Fruit fly (Drosophila melanogaster): ENCODE data around the gene ca.

Gene ca

DNA sequence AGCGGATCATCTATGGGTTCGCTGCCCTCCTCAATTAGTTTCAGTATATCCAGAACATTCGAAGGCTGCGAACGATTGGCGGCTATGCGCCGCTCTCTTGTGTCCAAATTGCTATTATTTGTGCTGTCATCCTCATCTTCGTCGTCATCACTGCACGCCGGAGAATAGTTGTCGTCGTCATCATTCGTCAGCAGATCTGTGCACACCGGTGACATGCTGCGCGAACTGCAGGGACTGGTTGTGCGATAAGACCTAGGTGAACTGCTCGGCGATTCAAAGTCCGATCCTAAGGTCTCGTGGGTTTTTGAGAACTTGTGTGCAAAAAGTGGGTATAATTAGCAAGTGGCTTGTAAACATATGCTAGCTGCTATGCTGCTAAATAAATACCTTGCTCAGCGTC lies 9.4 kb upstream of the ca start:
- TF ChIP-seq Myc (optimal IDR thresholded peaks at IDR 0.05) (no peak), Sin3A (optimal IDR thresholded peaks at IDR 0.05) (no peak), h (optimal IDR thresholded peaks at IDR 0.05) (no peak), insv (optimal IDR thresholded peaks at IDR 0.05) (no peak), ttk (optimal IDR thresholded peaks at IDR 0.05) (no peak), psq (optimal IDR thresholded peaks at IDR 0.05) (no peak)

DNA sequence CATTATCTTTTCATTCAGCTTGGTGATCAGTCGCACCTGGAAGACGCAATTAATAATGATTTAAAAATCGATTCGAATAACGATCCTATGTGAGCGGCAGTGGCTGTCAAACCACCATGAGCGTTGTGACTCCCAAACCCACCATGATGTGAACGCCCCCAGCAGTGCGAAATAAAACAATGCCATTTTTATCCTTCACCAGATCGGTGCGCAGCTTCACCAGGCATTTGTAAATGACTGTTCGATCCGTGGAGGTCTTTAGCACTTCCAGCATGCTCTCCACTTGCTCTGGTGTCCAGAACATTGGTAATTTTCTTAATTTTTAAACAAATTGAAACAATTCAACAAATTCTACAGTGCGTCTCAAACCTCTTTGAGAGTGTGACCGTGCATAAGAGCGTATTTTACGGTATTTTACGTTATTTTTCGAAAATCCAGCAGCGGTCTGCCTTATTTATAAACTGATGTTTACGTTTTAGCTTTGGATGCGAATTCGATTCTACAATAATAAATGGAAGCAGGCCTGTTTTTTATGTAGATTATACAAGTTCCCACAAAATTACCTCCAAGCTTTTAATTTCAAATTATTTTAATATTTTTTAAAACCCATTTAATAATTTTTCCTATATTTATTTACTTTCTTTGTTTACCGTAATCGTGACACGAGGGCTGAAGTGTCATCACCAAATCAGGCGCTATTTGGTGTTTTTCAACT lies 7.5 kb upstream of the ca start, which contains the start of the genes Rnb and Drice:
Gene Rnb, minus strand, starts transcription at position 389 of the 715 bp plus-strand sequence.
Gene Drice, plus strand, starts transcription at position 693 of the 715 bp plus-strand sequence.
- TF ChIP-seq h (optimal IDR thresholded peaks at IDR 0.05) (no peak), Myc (optimal IDR thresholded peaks at IDR 0.05) (no peak), psq (optimal IDR thresholded peaks at IDR 0.05) (no peak), insv (optimal IDR thresholded peaks at IDR 0.05) (no peak), Sin3A (optimal IDR thresholded peaks at IDR 0.05) (no peak), ttk (optimal IDR thresholded peaks at IDR 0.05) (no peak)

DNA sequence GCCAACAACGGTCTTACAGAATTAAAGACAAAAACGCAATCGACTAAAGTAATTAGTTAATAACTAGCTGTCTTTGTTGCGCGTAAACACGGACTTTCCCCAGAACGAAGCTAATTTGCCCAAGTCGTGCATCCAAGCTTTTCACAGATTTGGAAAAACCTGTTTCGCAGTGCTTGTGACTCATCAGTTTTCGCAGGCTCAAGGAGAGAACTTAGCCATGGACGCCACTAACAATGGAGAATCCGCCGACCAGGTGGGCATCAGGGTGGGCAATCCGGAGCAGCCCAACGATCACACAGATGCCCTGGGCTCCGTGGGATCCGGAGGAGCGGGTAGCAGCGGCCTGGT lies 7.0 kb upstream of the ca start:
- TF ChIP-seq ttk (optimal IDR thresholded peaks at IDR 0.05) (no peak), Sin3A (optimal IDR thresholded peaks at IDR 0.05) (no peak), h (optimal IDR thresholded peaks at IDR 0.05) (no peak), psq (optimal IDR thresholded peaks at IDR 0.05) (no peak), Myc (optimal IDR thresholded peaks at IDR 0.05) (no peak), insv (optimal IDR thresholded peaks at IDR 0.05) (no peak)

DNA sequence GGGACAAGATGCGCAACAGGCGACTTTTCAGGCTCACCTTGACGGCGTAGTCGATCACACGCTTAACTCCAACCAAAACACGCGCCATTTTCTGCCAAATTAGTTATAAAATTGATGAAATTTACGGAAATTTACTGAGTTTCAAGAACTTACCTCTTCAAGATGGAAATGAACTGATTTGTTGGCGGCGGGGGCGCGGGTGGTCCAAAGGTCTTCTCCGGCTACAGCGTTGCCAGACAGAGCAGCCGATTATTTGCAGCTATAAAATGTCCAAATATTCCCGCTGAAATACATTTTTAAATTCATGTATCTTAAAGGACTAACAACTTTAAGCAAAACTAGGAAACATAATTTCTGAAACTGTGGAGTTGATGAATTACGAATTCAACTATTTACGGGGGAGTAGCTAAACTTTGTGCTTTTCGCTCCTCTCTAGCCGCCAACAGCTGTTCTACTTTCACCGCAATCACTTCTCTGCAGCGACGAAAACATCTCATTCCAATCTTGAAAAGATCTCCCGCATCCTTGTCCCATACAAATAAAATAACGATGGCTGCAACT lies 3.8 kb upstream of the ca start, which contains the start of the genes Etfb and CG7789:
Gene Etfb, minus strand, starts transcription at position 193 of the 561 bp plus-strand sequence.
Gene CG7789, plus strand, starts transcription at position 444 of the 561 bp plus-strand sequence.
- TF ChIP-seq h (optimal IDR thresholded peaks at IDR 0.05) = no peak
- no peak for TF ChIP-seq psq (optimal IDR thresholded peaks at IDR 0.05)
- no peak for TF ChIP-seq insv (optimal IDR thresholded peaks at IDR 0.05)
- no peak for TF ChIP-seq ttk (optimal IDR thresholded peaks at IDR 0.05)
- TF ChIP-seq Myc (optimal IDR thresholded peaks at IDR 0.05) = no peak
- TF ChIP-seq Sin3A (optimal IDR thresholded peaks at IDR 0.05) = no peak

DNA sequence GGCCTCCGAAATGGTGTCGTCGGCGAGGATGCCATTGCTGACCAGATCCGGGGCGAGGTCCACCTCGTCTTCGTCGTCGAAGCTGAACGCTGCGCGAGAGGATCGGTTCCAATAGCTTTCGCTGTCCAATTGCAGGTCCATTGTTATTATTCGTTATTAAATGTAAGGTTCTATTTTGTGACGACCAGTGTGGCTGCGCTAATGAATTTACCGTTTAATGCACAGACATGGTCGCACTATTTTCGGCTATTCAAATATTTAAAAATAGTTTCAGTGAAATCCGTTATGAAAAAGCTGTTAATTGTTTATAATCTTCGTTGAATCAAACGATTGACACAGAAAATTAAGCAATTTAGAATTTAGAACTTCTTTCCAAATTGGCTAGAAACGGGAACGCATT lies 9.7 kb downstream of the ca start, which contains the start of gene Vps16B:
Gene Vps16B, minus strand, starts transcription at position 186 of the 400 bp plus-strand sequence.
- TF ChIP-seq Sin3A (optimal IDR thresholded peaks at IDR 0.05) (no peak), insv (optimal IDR thresholded peaks at IDR 0.05) (no peak), ttk (optimal IDR thresholded peaks at IDR 0.05) (no peak), h (optimal IDR thresholded peaks at IDR 0.05) (no peak), Myc (optimal IDR thresholded peaks at IDR 0.05) (no peak), psq (optimal IDR thresholded peaks at IDR 0.05) (no peak)

DNA sequence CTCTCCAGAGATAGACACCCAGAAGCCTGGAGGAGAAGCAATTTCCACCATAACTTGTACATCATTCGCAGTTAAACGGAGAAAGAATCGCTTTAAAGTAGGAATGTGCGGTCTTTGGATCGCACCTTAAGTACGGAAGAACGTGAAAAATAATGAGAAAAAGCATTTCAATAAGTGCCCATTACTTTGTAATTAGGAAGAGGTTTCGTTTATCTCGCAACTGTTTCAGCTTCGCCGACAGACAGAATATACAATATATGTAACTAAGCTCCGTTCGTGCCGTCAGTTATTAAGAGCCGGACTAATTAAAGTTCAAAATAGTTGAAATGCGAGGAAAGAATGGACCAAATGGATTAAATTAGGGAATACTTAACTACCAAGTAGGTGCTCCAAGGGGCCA lies 11.1 kb downstream of the ca start, which contains the start of gene CG7829:
Gene CG7829, minus strand, starts transcription at position 101 of the 400 bp plus-strand sequence.
- TF ChIP-seq ttk (optimal IDR thresholded peaks at IDR 0.05) (no peak), Sin3A (optimal IDR thresholded peaks at IDR 0.05) (no peak), insv (optimal IDR thresholded peaks at IDR 0.05) (no peak), psq (optimal IDR thresholded peaks at IDR 0.05) (no peak), h (optimal IDR thresholded peaks at IDR 0.05) (no peak), Myc (optimal IDR thresholded peaks at IDR 0.05) (no peak)

DNA sequence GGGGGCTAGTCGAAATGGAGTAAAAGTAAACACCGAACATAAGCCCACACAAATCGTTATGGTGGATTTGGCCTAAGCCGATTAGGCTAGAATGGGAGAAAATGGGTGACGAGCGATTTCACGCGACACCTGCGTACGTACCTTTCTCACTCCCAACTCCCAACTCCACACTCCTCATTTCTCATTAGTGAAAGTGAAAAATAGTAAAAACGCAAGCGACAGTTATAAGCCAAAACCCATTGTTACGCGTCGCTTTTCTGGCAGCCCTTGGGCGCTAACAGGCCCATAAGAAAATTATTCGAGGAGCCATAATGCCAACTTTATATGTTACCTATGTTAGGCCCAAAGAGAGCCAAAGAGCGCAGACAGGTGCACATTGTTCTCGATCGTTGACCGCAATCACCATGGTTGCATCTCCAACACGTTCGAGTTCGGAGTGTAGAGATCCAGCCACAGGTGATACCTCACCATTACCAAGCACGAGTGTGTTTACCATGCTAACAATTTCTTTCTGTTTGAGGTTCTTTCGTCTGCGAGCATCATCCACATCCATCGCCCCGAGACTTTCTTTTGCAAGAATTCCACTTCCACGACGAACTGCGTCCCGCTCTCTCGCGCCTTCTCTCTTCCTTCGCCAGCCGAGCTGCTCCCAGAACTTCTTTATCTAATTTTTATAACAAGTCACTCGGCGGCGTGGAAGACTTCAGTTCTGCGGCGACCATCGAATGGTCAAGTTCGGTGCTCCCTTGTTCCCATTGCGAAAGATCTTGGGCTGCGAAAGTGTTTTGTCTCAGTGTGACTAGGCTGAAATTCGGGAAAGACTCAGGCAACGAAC lies 12.0 kb downstream of the ca start, which contains the start of gene neo:
Gene neo, plus strand, starts transcription at position 698 of the 835 bp plus-strand sequence.
- TF ChIP-seq insv (optimal IDR thresholded peaks at IDR 0.05) (no peak), ttk (optimal IDR thresholded peaks at IDR 0.05) (no peak), h (optimal IDR thresholded peaks at IDR 0.05) (no peak)

DNA sequence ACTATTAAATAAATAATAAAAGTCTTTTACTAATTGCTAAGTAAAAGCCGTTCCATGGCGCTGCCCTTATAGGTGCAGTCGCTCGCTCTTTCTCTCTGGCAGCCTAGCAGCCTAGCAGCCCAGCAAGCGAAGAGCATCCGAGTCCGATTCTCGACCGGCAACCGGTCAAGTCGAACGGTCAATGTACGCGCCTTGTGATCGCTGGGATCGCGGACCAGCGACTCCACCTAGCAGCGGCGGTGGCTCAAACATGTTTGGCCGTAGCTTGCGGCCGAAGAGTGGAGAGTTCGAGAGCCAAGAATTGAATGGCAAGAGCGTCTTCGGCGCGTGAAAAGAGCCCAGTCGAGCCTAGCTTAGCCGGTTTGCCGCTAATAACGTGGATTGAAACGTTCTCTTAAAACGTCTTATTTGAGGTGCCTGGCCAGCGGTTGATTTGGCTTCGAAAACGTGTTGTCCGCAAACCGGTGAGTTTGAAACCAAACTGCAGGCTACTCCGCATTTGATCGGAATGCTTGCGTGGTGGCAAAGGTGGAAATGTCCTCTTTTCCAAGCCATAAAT lies 22.7 kb downstream of the ca start:
- TF ChIP-seq ttk (optimal IDR thresholded peaks at IDR 0.05) (no peak), h (optimal IDR thresholded peaks at IDR 0.05) (no peak), psq (optimal IDR thresholded peaks at IDR 0.05) (no peak), Sin3A (optimal IDR thresholded peaks at IDR 0.05) (no peak)

DNA sequence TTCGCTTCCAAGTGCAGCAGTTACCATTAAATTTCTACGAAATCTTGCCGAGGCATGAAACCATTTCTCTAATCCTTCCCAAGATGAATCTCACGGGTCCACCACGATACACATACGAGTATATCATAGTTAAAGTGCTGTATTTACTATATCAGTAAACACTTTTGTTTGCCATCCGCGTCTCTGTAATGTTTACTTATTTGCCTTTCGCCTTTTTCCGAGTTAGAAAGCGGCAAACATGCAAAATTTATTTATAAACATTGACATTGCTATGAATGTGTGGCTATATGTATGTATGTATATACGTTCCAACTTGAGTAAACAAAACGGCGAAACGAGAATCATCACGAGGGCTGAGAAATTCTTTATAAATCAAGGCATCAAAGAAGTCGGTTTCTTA lies 24.3 kb downstream of the ca start:
- no peak for TF ChIP-seq ttk (optimal IDR thresholded peaks at IDR 0.05)
- TF ChIP-seq Sin3A (optimal IDR thresholded peaks at IDR 0.05) = no peak
- TF ChIP-seq h (optimal IDR thresholded peaks at IDR 0.05) = no peak
- TF ChIP-seq psq (optimal IDR thresholded peaks at IDR 0.05) = no peak
- no peak for TF ChIP-seq insv (optimal IDR thresholded peaks at IDR 0.05)
- TF ChIP-seq Myc (optimal IDR thresholded peaks at IDR 0.05) = no peak

DNA sequence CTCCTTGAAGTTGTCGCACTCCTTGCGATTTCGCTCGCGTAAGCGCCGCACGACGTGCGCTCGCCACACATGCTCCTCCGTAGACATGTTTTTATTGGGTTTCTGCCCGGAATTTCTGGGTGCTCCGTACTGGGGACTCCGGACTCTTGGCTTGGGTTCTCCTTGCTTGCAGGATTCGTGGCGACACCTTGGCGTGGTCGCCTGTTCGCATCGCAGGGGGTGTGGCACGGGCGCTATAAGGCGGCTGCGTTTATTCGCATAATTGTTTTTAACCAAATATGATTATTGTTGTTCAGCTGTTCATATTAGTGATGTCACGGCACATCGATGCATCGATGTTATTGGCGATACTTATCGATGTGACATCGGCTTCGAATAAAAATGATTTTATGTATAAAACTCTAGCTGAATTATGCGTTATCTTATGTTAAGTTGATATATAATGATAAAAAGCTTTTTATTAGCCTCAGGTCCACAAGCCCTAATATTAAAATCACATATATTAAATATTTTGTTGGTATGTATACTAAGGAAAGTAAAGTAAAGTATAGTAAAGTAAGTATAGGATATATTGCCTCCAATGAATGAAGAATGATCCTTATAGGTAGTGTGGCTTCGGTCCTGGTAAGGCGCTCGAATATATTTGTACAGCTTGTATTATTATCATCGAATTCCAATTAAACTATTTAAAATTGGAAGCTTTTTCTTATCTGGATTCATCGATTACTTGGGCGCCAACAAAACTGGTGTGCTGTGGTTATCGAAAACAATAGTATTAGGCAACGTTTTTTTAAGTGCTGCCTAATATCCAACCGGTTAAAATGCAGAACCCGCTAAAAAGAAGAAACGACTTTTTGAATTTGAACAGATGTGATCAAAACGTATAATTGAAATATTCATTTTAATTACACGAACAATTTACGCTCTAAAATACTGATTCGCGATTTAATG lies 28.4 kb downstream of the ca start, which contains the start of gene Atg16:
Gene Atg16, minus strand, starts transcription at position 343 of the 951 bp plus-strand sequence.
- no peak for TF ChIP-seq Myc (optimal IDR thresholded peaks at IDR 0.05)
- no peak for TF ChIP-seq ttk (optimal IDR thresholded peaks at IDR 0.05)
- no peak for TF ChIP-seq Sin3A (optimal IDR thresholded peaks at IDR 0.05)
- TF ChIP-seq psq (optimal IDR thresholded peaks at IDR 0.05) = no peak
- no peak for TF ChIP-seq insv (optimal IDR thresholded peaks at IDR 0.05)
- no peak for TF ChIP-seq h (optimal IDR thresholded peaks at IDR 0.05)

DNA sequence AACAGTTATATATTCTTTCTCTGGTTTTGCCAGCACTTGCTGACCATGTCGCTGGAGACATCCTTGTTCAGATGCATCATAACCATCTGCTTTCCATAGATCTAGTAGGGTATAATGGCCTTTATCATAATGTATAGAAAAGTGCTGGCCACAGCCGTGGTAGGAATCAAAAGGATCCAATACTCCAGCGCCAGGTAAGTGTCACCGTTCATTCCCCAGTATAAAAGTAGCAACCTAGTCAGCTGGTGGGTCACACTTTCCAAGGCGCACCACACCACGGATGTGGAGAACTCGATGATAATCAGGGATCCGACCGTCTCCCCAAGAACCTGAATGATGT lies 29.1 kb downstream of the ca start, which contains the start of gene Prtl99C:
Gene Prtl99C, plus strand, starts transcription at position 241 of the 340 bp plus-strand sequence.
- no peak for TF ChIP-seq insv (optimal IDR thresholded peaks at IDR 0.05)
- no peak for TF ChIP-seq psq (optimal IDR thresholded peaks at IDR 0.05)
- no peak for TF ChIP-seq Myc (optimal IDR thresholded peaks at IDR 0.05)
- TF ChIP-seq Sin3A (optimal IDR thresholded peaks at IDR 0.05) = no peak
- TF ChIP-seq ttk (optimal IDR thresholded peaks at IDR 0.05) = no peak

Data from Kc167 (cell line).